Fruit fly (Drosophila melanogaster) whole organism, wandering third instar larva: ENCODE results near the gene Cralbp.

ENCODE experiments used
- CG32264 ChIP-seq: fragments of 200-800 bp; sonication (Bioruptor generic); optimal IDR thresholded peaks from 2 replicates; lab custom pipeline; 2016; ENCODE audit warnings: missing biosample characterization, missing genetic modification characterization
- Dfd ChIP-seq: fragments of >200 bp; optimal IDR thresholded peaks from 2 replicates; lab custom pipeline; 2017; ENCODE audit warnings: missing biosample characterization, missing genetic modification characterization
- ey ChIP-seq: fragments of 200-800 bp; sonication (Bioruptor generic); optimal IDR thresholded peaks from 2 replicates; lab custom pipeline; 2016; ENCODE audit warnings: missing biosample characterization, missing genetic modification characterization
- usp ChIP-seq: fragments of >200 bp; optimal IDR thresholded peaks from 2 replicates; lab custom pipeline; 2017; ENCODE audit warnings: missing biosample characterization, missing genetic modification characterization

DNA sequence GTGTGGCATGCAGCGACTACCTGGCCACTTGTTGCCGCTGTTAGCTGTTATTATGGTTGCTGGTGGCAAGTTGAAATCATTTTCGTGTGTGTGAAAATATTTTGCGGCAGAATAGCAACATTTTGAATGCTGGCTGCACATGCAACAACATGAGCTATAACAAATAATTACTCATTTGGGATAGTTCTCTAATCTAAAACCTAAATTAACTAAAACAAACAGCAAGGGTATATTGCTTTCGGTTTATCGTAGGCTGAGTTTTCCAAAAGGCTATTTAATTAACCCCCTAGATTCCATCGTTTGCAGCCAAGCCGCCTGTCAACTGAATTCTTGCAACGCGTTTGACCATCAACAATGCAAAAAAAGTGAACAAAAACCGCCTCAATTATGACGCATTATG lies 48.3 kb upstream of the Cralbp start:
- no peak for TF ChIP-seq usp (GFP tag; lab: Kevin White, UChicago)
- TF ChIP-seq CG32264 (GFP tag; lab: Kevin White, UChicago) = no peak
- no peak for TF ChIP-seq Dfd
- no peak for TF ChIP-seq ey (GFP tag; lab: Kevin White, UChicago)
